Worm (Caenorhabditis elegans) whole organism, midembryonic: ENCODE results near the gene C27B7.2.

Experiments used
- T22C8.4 ChIP-seq: fragments of 200-800 bp; sonication (Bioruptor generic); IDR thresholded peaks from 2 replicates; pipeline ENCODE4 v1.3.6; 2022; ENCODE audit warnings: missing genetic modification characterization, missing compliant biosample characterization
- flt-1 ChIP-seq: fragments of 200-800 bp; sonication (Bioruptor generic); IDR thresholded peaks from 2 replicates; pipeline ENCODE4 v1.3.6; 2022; ENCODE audit warnings: missing genetic modification characterization, missing compliant biosample characterization
- med-1 ChIP-seq: sonication (generic microtip); optimal IDR thresholded peaks from 2 replicates; lab custom pipeline; 2017; ENCODE audit warnings: missing genetic modification characterization, mild to moderate bottlenecking, missing compliant biosample characterization, antibody characterized with exemption, missing genetic modification reagents; ENCODE audit not compliant: insufficient read depth
- ref-1 ChIP-seq: fragments of 200-800 bp; sonication (Bioruptor generic); conservative IDR thresholded peaks from 2 replicates; pipeline ENCODE4 v1.3.6; 2022; ENCODE audit warnings: missing genetic modification reagents, missing genetic modification characterization, missing compliant biosample characterization
- ztf-23 ChIP-seq: fragments of 200-800 bp; sonication (Bioruptor generic); IDR thresholded peaks from 2 replicates; pipeline ENCODE4 v1.3.6; 2022; ENCODE audit warnings: missing genetic modification reagents, missing genetic modification characterization, missing compliant biosample characterization

ce11 chrIV:8943430-8943829 lies 50.8 kb downstream of the C27B7.2 start:
- TF ChIP-seq ref-1 (GFP tag; lab: Robert Waterston, UW) (no peak), flt-1 (GFP tag; lab: Robert Waterston, UW) (no peak), ztf-23 (GFP tag; lab: Robert Waterston, UW) (no peak), T22C8.4 (GFP tag; lab: Robert Waterston, UW) (no peak), med-1 (GFP tag; lab: Kevin White, UChicago) (no peak)
